Fruit fly (Drosophila melanogaster) whole organism, embryonic: ENCODE data around the gene CG34160.

ENCODE experiments used
- Atf3 ChIP-seq: fragments of 200-800 bp; sonication (Bioruptor generic); optimal IDR thresholded peaks from 3 replicates; lab custom pipeline; 2016; ENCODE audit warnings: missing biosample characterization, missing genetic modification characterization
- Blimp-1 ChIP-seq: fragments of 200-800 bp; sonication (Bioruptor generic); optimal IDR thresholded peaks from 3 replicates; lab custom pipeline; 2018; ENCODE audit warnings: missing biosample characterization, missing genetic modification characterization, mild to moderate bottlenecking, moderate library complexity, missing genetic modification reagents
- CG1024 ChIP-seq: fragments of 200-800 bp; sonication (Bioruptor generic); IDR thresholded peaks from 2 replicates; pipeline ENCODE4 v1.3.6; 2022; ENCODE audit warnings: missing biosample characterization, missing genetic modification characterization
- CG10321 ChIP-seq: fragments of 200-800 bp; sonication (Bioruptor generic); IDR thresholded peaks from 2 replicates; pipeline ENCODE4 v1.3.6; 2022; ENCODE audit warnings: missing biosample characterization, missing genetic modification characterization
- CG10366 ChIP-seq: fragments of 200-800 bp; sonication (Bioruptor generic); IDR thresholded peaks from 2 replicates; pipeline ENCODE4 v1.3.6; 2022; ENCODE audit warnings: missing biosample characterization, missing genetic modification characterization
- CG10431 ChIP-seq: fragments of 200-800 bp; sonication (Bioruptor generic); optimal IDR thresholded peaks from 3 replicates; lab custom pipeline; 2018; ENCODE audit warnings: missing biosample characterization, mild to moderate bottlenecking, missing genetic modification characterization
- CG12744 ChIP-seq: fragments of 200-800 bp; sonication (Bioruptor generic); optimal IDR thresholded peaks from 2 replicates; lab custom pipeline; 2016; ENCODE audit warnings: missing biosample characterization, missing genetic modification characterization
- CG13894 ChIP-seq: fragments of 200-800 bp; sonication (Bioruptor generic); optimal IDR thresholded peaks from 3 replicates; lab custom pipeline; 2018; ENCODE audit warnings: missing biosample characterization, mild to moderate bottlenecking, missing genetic modification characterization, moderate library complexity
- CG15269 ChIP-seq: fragments of 200-800 bp; sonication (Bioruptor generic); optimal IDR thresholded peaks from 2 replicates; lab custom pipeline; 2018; ENCODE audit warnings: missing biosample characterization, mild to moderate bottlenecking, missing genetic modification characterization, moderate library complexity
- CG1647 ChIP-seq: fragments of 200-800 bp; sonication (Bioruptor generic); optimal IDR thresholded peaks from 3 replicates; lab custom pipeline; 2016; ENCODE audit warnings: missing biosample characterization, missing genetic modification characterization
- CG3838 ChIP-seq: fragments of 200-800 bp; sonication (Bioruptor generic); optimal IDR thresholded peaks from 3 replicates; lab custom pipeline; 2016; ENCODE audit warnings: missing biosample characterization, missing genetic modification characterization
- CG4404 ChIP-seq: fragments of 200-800 bp; sonication (Bioruptor generic); IDR thresholded peaks from 2 replicates; pipeline ENCODE4 v1.3.6; 2022; ENCODE audit warnings: missing biosample characterization, missing genetic modification characterization
- CG4424 ChIP-seq: fragments of 200-800 bp; sonication (Bioruptor generic); optimal IDR thresholded peaks from 3 replicates; lab custom pipeline; 2016; ENCODE audit warnings: missing biosample characterization, missing genetic modification characterization
- CG8290 ChIP-seq, 3 experiments: fragments of 200-800 bp; sonication (Bioruptor generic); optimal IDR thresholded peaks; 2 replicates each; lab custom pipeline; 2016 to 2019; ENCODE audit warnings: missing biosample characterization in 3 of 3, missing genetic modification characterization in 3 of 3, mild to moderate bottlenecking in 2 of 3, moderate library complexity in 1 of 3
- CG9215 ChIP-seq: fragments of 200-800 bp; sonication (Bioruptor generic); IDR thresholded peaks from 2 replicates; pipeline ENCODE4 v1.3.6; 2022; ENCODE audit warnings: missing biosample characterization, missing genetic modification characterization
- Camta ChIP-seq: fragments of 200-800 bp; sonication (Bioruptor generic); optimal IDR thresholded peaks from 2 replicates; lab custom pipeline; 2016; ENCODE audit warnings: missing biosample characterization, missing genetic modification characterization
- D19A ChIP-seq: fragments of 200-800 bp; optimal IDR thresholded peaks from 3 replicates; lab custom pipeline; 2019; ENCODE audit warnings: missing biosample characterization, mild to moderate bottlenecking, missing genetic modification characterization, moderate library complexity
- Dbx ChIP-seq: fragments of 200-800 bp; sonication (Bioruptor generic); IDR thresholded peaks from 3 replicates; pipeline ENCODE4 v1.3.6; 2022; ENCODE audit warnings: missing biosample characterization, missing genetic modification characterization
- Deaf1 ChIP-seq: fragments of 200-800 bp; optimal IDR thresholded peaks from 3 replicates; lab custom pipeline; 2019; ENCODE audit warnings: missing biosample characterization, mild to moderate bottlenecking, missing genetic modification characterization, moderate library complexity
- Dll ChIP-seq: fragments of 200-800 bp; sonication (Bioruptor generic); IDR thresholded peaks from 4 replicates; pipeline ENCODE4 v1.3.6; 2022; ENCODE audit warnings: missing biosample characterization, missing genetic modification characterization; ENCODE audit not compliant: partially characterized antibody
- HmgD ChIP-seq: fragments of 200-800 bp; sonication (Bioruptor generic); optimal IDR thresholded peaks from 3 replicates; lab custom pipeline; 2016; ENCODE audit warnings: missing biosample characterization, missing genetic modification characterization
- Hmr ChIP-seq: fragments of 200-800 bp; sonication (Bioruptor generic); optimal IDR thresholded peaks from 3 replicates; lab custom pipeline; 2017; ENCODE audit warnings: mild to moderate bottlenecking, missing biosample characterization, missing genetic modification reagents, missing genetic modification characterization
- MBD-R2 ChIP-seq: fragments of 200-800 bp; sonication (Bioruptor generic); IDR thresholded peaks from 2 replicates; pipeline ENCODE4 v1.3.6; 2022; ENCODE audit warnings: missing biosample characterization, missing genetic modification characterization
- Sin3A ChIP-seq: fragments of >200 bp; optimal IDR thresholded peaks from 2 replicates; lab custom pipeline; 2018
- Sry-δ ChIP-seq: fragments of 200-800 bp; sonication (Bioruptor generic); optimal IDR thresholded peaks from 2 replicates; lab custom pipeline; 2016; ENCODE audit warnings: missing biosample characterization, missing genetic modification characterization
- Stat92E ChIP-seq, 3 experiments: fragments of >200 bp in 2 of 3; fragments of 200-800 bp in 1 of 3; sonication (Bioruptor generic) in 1 of 3; optimal IDR thresholded peaks; 2 replicates each; lab custom pipeline; 2017 to 2019; ENCODE audit warnings: missing biosample characterization in 3 of 3, missing genetic modification characterization in 3 of 3, mild to moderate bottlenecking in 1 of 3, moderate library complexity in 1 of 3
- Vsx1 ChIP-seq: fragments of 200-800 bp; sonication (Bioruptor generic); optimal IDR thresholded peaks from 2 replicates; lab custom pipeline; 2017; ENCODE audit warnings: missing biosample characterization, mild to moderate bottlenecking, missing genetic modification characterization, missing genetic modification reagents
- az2 ChIP-seq: fragments of 200-800 bp; sonication (Bioruptor generic); optimal IDR thresholded peaks from 3 replicates; lab custom pipeline; 2016; ENCODE audit warnings: missing biosample characterization, missing genetic modification characterization
- bcd ChIP-seq: fragments of 200-800 bp; sonication (Bioruptor generic); optimal IDR thresholded peaks from 2 replicates; lab custom pipeline; 2017; ENCODE audit warnings: missing biosample characterization, mild to moderate bottlenecking, missing genetic modification characterization
- bigmax ChIP-seq: fragments of 200-800 bp; sonication (Bioruptor generic); optimal IDR thresholded peaks from 2 replicates; lab custom pipeline; 2018; ENCODE audit warnings: missing biosample characterization, mild to moderate bottlenecking, missing genetic modification characterization
- cato ChIP-seq: fragments of 200-800 bp; sonication (Bioruptor generic); optimal IDR thresholded peaks from 2 replicates; lab custom pipeline; 2016; ENCODE audit warnings: missing biosample characterization, missing genetic modification characterization, borderline replicate concordance
- dpn ChIP-seq, 2 experiments: fragments of 200-800 bp; sonication (Bioruptor generic); optimal IDR thresholded peaks; 3 replicates each; lab custom pipeline; 2016; ENCODE audit warnings: missing biosample characterization in 2 of 2, missing genetic modification characterization in 2 of 2
- ems ChIP-seq: fragments of 200-800 bp; sonication (Bioruptor generic); optimal IDR thresholded peaks from 3 replicates; lab custom pipeline; 2016; ENCODE audit warnings: missing biosample characterization, missing genetic modification characterization
- en ChIP-seq: fragments of 200-800 bp; sonication (Bioruptor generic); optimal IDR thresholded peaks from 2 replicates; lab custom pipeline; 2016; ENCODE audit warnings: missing biosample characterization, missing genetic modification characterization
- ham ChIP-seq: fragments of 200-800 bp; sonication (Bioruptor generic); IDR thresholded peaks from 2 replicates; pipeline ENCODE4 v1.3.6; 2022; ENCODE audit warnings: missing biosample characterization, missing genetic modification characterization
- hb ChIP-seq: fragments of 200-800 bp; sonication (Bioruptor generic); IDR thresholded peaks from 3 replicates; pipeline ENCODE4 v1.3.6; 2022; ENCODE audit warnings: missing biosample characterization, missing genetic modification characterization; ENCODE audit not compliant: partially characterized antibody
- jing ChIP-seq: fragments of 200-800 bp; sonication (Bioruptor generic); optimal IDR thresholded peaks from 2 replicates; lab custom pipeline; 2018; ENCODE audit warnings: missing biosample characterization, mild to moderate bottlenecking, missing genetic modification characterization
- kah ChIP-seq: fragments of 200-800 bp; sonication (Bioruptor generic); optimal IDR thresholded peaks from 2 replicates; lab custom pipeline; 2018; ENCODE audit warnings: missing biosample characterization, mild to moderate bottlenecking, missing genetic modification characterization
- klu ChIP-seq: fragments of 200-800 bp; sonication (Bioruptor generic); IDR thresholded peaks from 2 replicates; pipeline ENCODE4 v1.3.6; 2022; ENCODE audit warnings: missing biosample characterization, missing genetic modification characterization
- lilli ChIP-seq: fragments of 200-800 bp; sonication (Bioruptor generic); optimal IDR thresholded peaks from 3 replicates; lab custom pipeline; 2016; ENCODE audit warnings: missing biosample characterization, missing genetic modification characterization
- lov ChIP-seq, 2 experiments: fragments of 200-800 bp in 1 of 2; fragments of >200 bp in 1 of 2; sonication (Bioruptor generic) in 1 of 2; IDR thresholded peaks in 1 of 2; optimal IDR thresholded peaks in 1 of 2; 2 replicates in 1 of 2; 3 replicates in 1 of 2; pipeline versions ENCODE4 v1.3.6 to Lab custom; 2017 to 2022; ENCODE audit warnings: missing biosample characterization in 1 of 2, missing genetic modification characterization in 1 of 2
- mld ChIP-seq: fragments of 200-800 bp; sonication (Bioruptor generic); IDR thresholded peaks from 3 replicates; pipeline ENCODE4 v1.3.6; 2022; ENCODE audit warnings: missing biosample characterization, missing genetic modification characterization; ENCODE audit not compliant: partially characterized antibody
- nerfin-1 ChIP-seq: fragments of 200-800 bp; sonication (Bioruptor generic); optimal IDR thresholded peaks from 3 replicates; lab custom pipeline; 2019; ENCODE audit warnings: missing biosample characterization, mild to moderate bottlenecking, missing genetic modification characterization, moderate library complexity
- pfk ChIP-seq: fragments of 200-800 bp; sonication (Bioruptor generic); optimal IDR thresholded peaks from 2 replicates; lab custom pipeline; 2018; ENCODE audit warnings: missing biosample characterization, mild to moderate bottlenecking, missing genetic modification characterization, moderate library complexity
- sisA ChIP-seq: fragments of 200-800 bp; sonication (Bioruptor generic); IDR thresholded peaks from 2 replicates; pipeline ENCODE4 v1.3.6; 2022; ENCODE audit warnings: missing biosample characterization, missing genetic modification characterization
- slp2 ChIP-seq: fragments of 200-800 bp; sonication (Bioruptor generic); optimal IDR thresholded peaks from 2 replicates; lab custom pipeline; 2016; ENCODE audit warnings: missing biosample characterization, missing genetic modification characterization
- sna ChIP-seq: fragments of 200-800 bp; sonication (Bioruptor generic); IDR thresholded peaks from 2 replicates; pipeline ENCODE4 v1.3.6; 2022; ENCODE audit warnings: missing biosample characterization, missing genetic modification characterization; ENCODE audit not compliant: partially characterized antibody
- sr ChIP-seq: fragments of 200-800 bp; sonication (Bioruptor generic); IDR thresholded peaks from 3 replicates; pipeline ENCODE4 v1.3.6; 2022; ENCODE audit warnings: missing biosample characterization, missing genetic modification characterization
- unc-4 ChIP-seq: fragments of 200-800 bp; sonication (Bioruptor generic); IDR thresholded peaks from 2 replicates; pipeline ENCODE4 v1.3.6; 2022; ENCODE audit warnings: missing biosample characterization, missing genetic modification characterization; ENCODE audit not compliant: partially characterized antibody

The CG34160 gene

DNA sequence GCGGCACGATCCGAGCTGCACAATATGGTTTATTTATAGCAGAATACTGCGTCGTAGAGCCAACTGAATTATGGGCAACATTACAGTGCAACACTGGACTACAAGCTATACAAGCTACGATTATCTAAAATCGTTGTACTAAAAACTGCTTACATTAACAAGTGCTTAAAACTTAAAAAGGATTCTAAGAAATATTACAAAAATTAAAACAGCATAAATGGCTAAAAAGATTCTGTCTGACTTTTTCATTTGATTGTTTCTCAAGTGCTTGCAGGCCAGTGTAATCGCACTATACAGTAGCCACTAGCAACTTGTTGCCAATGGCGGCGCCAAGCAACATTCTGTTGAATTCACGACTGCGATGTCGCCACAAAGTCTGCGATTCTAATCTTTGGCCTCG, 37.2 kb downstream of the CG34160 start (continued):
- TF ChIP-seq slp2 (GFP tag; lab: Kevin White, UChicago) (peak; percentile 29), Atf3 (GFP tag; lab: Kevin White, UChicago) (peak; percentile 54), dpn (GFP tag; optimal IDR thresholded peaks at IDR 0.05; lab: Kevin White, UChicago) (peak; percentile 62 to 77), lilli (GFP tag; lab: Kevin White, UChicago) (peak; percentile 56), unc-4 (GFP tag; lab: Robert Waterston, UW) (no peak), CG3838 (GFP tag; lab: Kevin White, UChicago) (no peak), ham (GFP tag; lab: Robert Waterston, UW) (no peak), kah (GFP tag; lab: Kevin White, UChicago) (no peak), klu (GFP tag; lab: Robert Waterston, UW) (0 out of 2 replicates have a peak, but pooled peaks have one; percentile 41), Vsx1 (GFP tag; lab: Kevin White, UChicago) (no peak), D19A (tag; lab: Kevin White, UChicago) (peak; percentile 66), Stat92E (GFP tag; optimal IDR thresholded peaks at IDR 0.05; lab: Kevin White, UChicago) (peak in 1 of 3 experiments; percentile 28), Sry-δ (peak; percentile 0), CG4424 (peak; percentile 67), Camta (GFP tag; lab: Kevin White, UChicago) (peak; percentile 80), CG10321 (GFP tag; lab: Robert Waterston, UW) (peak; percentile 12; the same call in 1 of the 2 replicates), CG9215 (GFP tag; lab: Robert Waterston, UW) (peak; percentile 46; the same call in 1 of the 2 replicates), en (GFP tag; lab: Kevin White, UChicago) (peak; percentile 40), sisA (GFP tag; lab: Robert Waterston, UW) (peak; percentile 80), CG13894 (tag; lab: Kevin White, UChicago) (no peak), hb (no peak), mld (no peak), CG15269 (tag; lab: Kevin White, UChicago) (peak; percentile 57), MBD-R2 (GFP tag; lab: Robert Waterston, UW) (peak; percentile 29; the same call in 1 of the 2 replicates), lov (optimal IDR thresholded peaks at IDR 0.05; lab: Kevin White, UChicago) (no peak), lov (GFP tag; IDR thresholded peaks at IDR 0.05; lab: Robert Waterston, UW) (peak; percentile 71; the same call in 2 of the 3 replicates), Blimp-1 (GFP tag; lab: Kevin White, UChicago) (peak; percentile 81), Sin3A (lab: Kevin White, UChicago) (no peak), CG1647 (GFP tag; lab: Kevin White, UChicago) (peak; percentile 41), Dll (GFP tag; lab: Robert Waterston, UW) (no peak), sr (GFP tag; lab: Robert Waterston, UW) (0 out of 3 replicates have a peak, but pooled peaks have one; percentile 9), CG1024 (GFP tag; lab: Robert Waterston, UW) (peak; percentile 50; the same call in 1 of the 2 replicates), az2 (peak; percentile 77), CG10366 (GFP tag; lab: Robert Waterston, UW) (peak; percentile 83), CG12744 (no peak), CG8290 (GFP tag; optimal IDR thresholded peaks at IDR 0.05; lab: Kevin White, UChicago) (peak; percentile 30), CG8290 (tag; optimal IDR thresholded peaks at IDR 0.05; lab: Kevin White, UChicago) (peak in 1 of 2 experiments; percentile 28), pfk (GFP tag; lab: Kevin White, UChicago) (no peak), ems (GFP tag; lab: Kevin White, UChicago) (peak; percentile 51), HmgD (GFP tag; lab: Kevin White, UChicago) (no peak), jing (GFP tag; lab: Kevin White, UChicago) (peak; percentile 36), CG10431 (no peak), Dbx (GFP tag; lab: Robert Waterston, UW) (0 out of 3 replicates have a peak, but pooled peaks have one; percentile 5), bigmax (GFP tag; lab: Kevin White, UChicago) (no peak), Hmr (GFP tag; lab: Kevin White, UChicago) (peak; percentile 44), nerfin-1 (tag; lab: Kevin White, UChicago) (peak; percentile 32), bcd (GFP tag; lab: Kevin White, UChicago) (peak; percentile 68), Deaf1 (tag; lab: Kevin White, UChicago) (peak; percentile 41), sna (no peak), CG4404 (peak; percentile 54; the same call in 1 of the 2 replicates), cato (GFP tag; lab: Kevin White, UChicago) (peak; percentile 33)
